Worm (Caenorhabditis elegans): ENCODE results near the gene F10E9.11.

Gene F10E9.11

ce11 chrIII:8305816-8306215 is 13.2 kb downstream of the F10E9.11 start:
- TF ChIP-seq dve-1 (tag; optimal IDR thresholded peaks at IDR 0.05) (no peak), ceh-9 (tag; optimal IDR thresholded peaks at IDR 0.05) (no peak), gmeb-2 (tag; optimal IDR thresholded peaks at IDR 0.05) (no peak), ceh-30 (tag; optimal IDR thresholded peaks at IDR 0.05) (no peak), fax-1 (tag; optimal IDR thresholded peaks at IDR 0.05) (no peak), ceh-48 (tag; optimal IDR thresholded peaks at IDR 0.05) (no peak), hlh-30 (tag; optimal IDR thresholded peaks at IDR 0.05; ENCODE audit: insufficient read depth) (no peak), elt-4 (tag; optimal IDR thresholded peaks at IDR 0.05) (no peak), T23F11.4 (GFP tag; optimal IDR thresholded peaks at IDR 0.05) (no peak), pat-9 (tag; optimal IDR thresholded peaks at IDR 0.05) (no peak)

- TF ChIP-seq ztf-16 (tag; optimal IDR thresholded peaks at IDR 0.05) = no peak
- TF ChIP-seq ceh-22 (tag; optimal IDR thresholded peaks at IDR 0.05) = no peak
- no peak for TF ChIP-seq fax-1 (tag; optimal IDR thresholded peaks at IDR 0.05)
- TF ChIP-seq eyg-1 (tag; optimal IDR thresholded peaks at IDR 0.05) = no peak
- no peak for TF ChIP-seq ets-4 (tag; optimal IDR thresholded peaks at IDR 0.05)
- TF ChIP-seq pha-2 (tag; optimal IDR thresholded peaks at IDR 0.05) = no peak
- no peak for TF ChIP-seq ahr-1 (tag; optimal IDR thresholded peaks at IDR 0.05)
- no peak for TF ChIP-seq gmeb-2 (tag; optimal IDR thresholded peaks at IDR 0.05)
- TF ChIP-seq hlh-15 (tag; optimal IDR thresholded peaks at IDR 0.05) = no peak
- no peak for TF ChIP-seq unc-3 (GFP tag; conservative IDR thresholded peaks at IDR 0.05)
- TF ChIP-seq unc-3 (tag; optimal IDR thresholded peaks at IDR 0.05) = no peak
- TF ChIP-seq ceh-2 (tag; optimal IDR thresholded peaks at IDR 0.05) = no peak
- TF ChIP-seq ceh-19 (GFP tag; optimal IDR thresholded peaks at IDR 0.05) = no peak
- TF ChIP-seq pax-1 (tag; optimal IDR thresholded peaks at IDR 0.05) = no peak
- no peak for TF ChIP-seq pros-1 (tag; optimal IDR thresholded peaks at IDR 0.05)
- TF ChIP-seq hlh-6 (tag; optimal IDR thresholded peaks at IDR 0.05) = no peak
- TF ChIP-seq fkh-10 (GFP tag; optimal IDR thresholded peaks at IDR 0.05) = no peak
- TF ChIP-seq pha-4 (tag; optimal IDR thresholded peaks at IDR 0.05) = no peak
- no peak for TF ChIP-seq mec-3 (tag; optimal IDR thresholded peaks at IDR 0.05; ENCODE audit: borderline replicate concordance)
- no peak for TF ChIP-seq madf-2 (tag; optimal IDR thresholded peaks at IDR 0.05)
These were observed 13.8 kb downstream of the F10E9.11 start for ce11 chrIII:8305304-8305703.

- TF ChIP-seq pat-9 (tag; optimal IDR thresholded peaks at IDR 0.05) (no peak), pha-4 (tag; optimal IDR thresholded peaks at IDR 0.05) (no peak), fkh-10 (GFP tag; optimal IDR thresholded peaks at IDR 0.05) (no peak)
These were observed 15.6 kb downstream of the F10E9.11 start for ce11 chrIII:8303440-8303839.

- no peak for TF ChIP-seq pax-1 (tag; optimal IDR thresholded peaks at IDR 0.05)
- peak; percentile 3 for TF ChIP-seq hlh-8 (tag; optimal IDR thresholded peaks at IDR 0.05)
- no peak for TF ChIP-seq pha-4 (tag; optimal IDR thresholded peaks at IDR 0.05)
- TF ChIP-seq ceh-2 (tag; optimal IDR thresholded peaks at IDR 0.05) = no peak
- TF ChIP-seq ceh-34 (tag; optimal IDR thresholded peaks at IDR 0.05) = peak; percentile 82
- TF ChIP-seq unc-42 (tag; optimal IDR thresholded peaks at IDR 0.05) = peak; percentile 22
These were observed 18.1 kb downstream of the F10E9.11 start for ce11 chrIII:8300860-8301396.

ce11 chrIII:8299734-8300133 is 19.3 kb downstream of the F10E9.11 start:
- no peak for TF ChIP-seq nhr-232 (tag; optimal IDR thresholded peaks at IDR 0.05)
- TF ChIP-seq elt-2 (tag; optimal IDR thresholded peaks at IDR 0.05) = peak; percentile 82

- TF ChIP-seq unc-42 (tag; optimal IDR thresholded peaks at IDR 0.05) (peak; percentile 29), elt-4 (tag; optimal IDR thresholded peaks at IDR 0.05) (no peak)
These were observed 19.9 kb downstream of the F10E9.11 start for ce11 chrIII:8299078-8299587.

Data from whole organism, late embryonic.